Worm (Caenorhabditis elegans) whole organism, L3 larva: ENCODE measurements around the gene Y54G11A.14.
A peak's percentile ranks its signal among the peaks of the same experiment; 100 is the strongest.

Source experiments
- R02D3.7 ChIP-seq: fragments of 150-350 bp; optimal IDR thresholded peaks from 2 replicates; lab custom pipeline; 2014; ENCODE audit warnings: missing biosample characterization, missing genetic modification characterization
- ZK546.5 ChIP-seq: sonication (generic microtip); optimal IDR thresholded peaks from 2 replicates; lab custom pipeline; 2017; ENCODE audit warnings: missing biosample characterization, missing genetic modification characterization
- aly-2 ChIP-seq: fragments of 150-350 bp; optimal IDR thresholded peaks from 2 replicates; lab custom pipeline; 2014; ENCODE audit warnings: missing biosample characterization, missing genetic modification characterization
- ama-1 ChIP-seq: fragments of 150-350 bp; optimal IDR thresholded peaks from 2 replicates; lab custom pipeline; 2018
- ceh-16 ChIP-seq: sonication (generic microtip); optimal IDR thresholded peaks from 2 replicates; lab custom pipeline; 2017; ENCODE audit warnings: missing biosample characterization, missing genetic modification characterization
- ceh-28 ChIP-seq: fragments of 150-350 bp; optimal IDR thresholded peaks from 2 replicates; lab custom pipeline; 2014; ENCODE audit warnings: missing biosample characterization, missing genetic modification reagents, missing genetic modification characterization
- ceh-82 ChIP-seq: fragments of 150-350 bp; optimal IDR thresholded peaks from 2 replicates; lab custom pipeline; 2014; ENCODE audit warnings: missing biosample characterization, missing genetic modification characterization
- ceh-9 ChIP-seq: sonication (generic microtip); optimal IDR thresholded peaks from 2 replicates; lab custom pipeline; 2018; ENCODE audit warnings: missing biosample characterization, missing genetic modification characterization
- daf-12 ChIP-seq: fragments of 150-350 bp; optimal IDR thresholded peaks from 2 replicates; lab custom pipeline; 2014; ENCODE audit warnings: missing biosample characterization, missing genetic modification reagents, missing genetic modification characterization
- egl-27 ChIP-seq: sonication (generic microtip); optimal IDR thresholded peaks from 4 replicates; lab custom pipeline; 2017; ENCODE audit warnings: missing biosample characterization, missing genetic modification reagents, missing genetic modification characterization
- egl-5 ChIP-seq: fragments of 150-350 bp; optimal IDR thresholded peaks from 2 replicates; lab custom pipeline; 2017; ENCODE audit warnings: missing biosample characterization, missing genetic modification reagents, missing genetic modification characterization, inconsistent platforms
- elt-1 ChIP-seq: fragments of 150-350 bp; optimal IDR thresholded peaks from 2 replicates; lab custom pipeline; 2014; ENCODE audit warnings: missing biosample characterization, missing genetic modification characterization
- elt-2 ChIP-seq: sonication (generic microtip); optimal IDR thresholded peaks from 2 replicates; lab custom pipeline; 2016; ENCODE audit warnings: missing genetic modification reagents, mild to moderate bottlenecking, missing genetic modification characterization, missing compliant biosample characterization
- elt-3 ChIP-seq, 3 experiments: fragments of 150-350 bp in 1 of 3; sonication (generic microtip) in 2 of 3; optimal IDR thresholded peaks; 2 replicates in 2 of 3; 4 replicates in 1 of 3; lab custom pipeline; 2014 to 2017; ENCODE audit warnings: missing biosample characterization in 3 of 3, missing genetic modification characterization in 3 of 3
- eor-1 ChIP-seq, 2 experiments: fragments of 150-350 bp; optimal IDR thresholded peaks; 2 replicates each; lab custom pipeline; 2014 to 2018; ENCODE audit warnings: missing biosample characterization in 2 of 2, missing genetic modification characterization in 2 of 2
- fkh-10 ChIP-seq: sonication (generic microtip); optimal IDR thresholded peaks from 2 replicates; lab custom pipeline; 2017; ENCODE audit warnings: missing biosample characterization, missing genetic modification reagents, missing genetic modification characterization
- fkh-2 ChIP-seq: fragments of 150-350 bp; optimal IDR thresholded peaks from 2 replicates; lab custom pipeline; 2014; ENCODE audit warnings: missing biosample characterization, missing genetic modification reagents, missing genetic modification characterization
- fos-1 ChIP-seq: fragments of 150-350 bp; optimal IDR thresholded peaks from 2 replicates; lab custom pipeline; 2014; ENCODE audit warnings: missing biosample characterization, missing genetic modification characterization
- jun-1 ChIP-seq: fragments of 150-350 bp; optimal IDR thresholded peaks from 2 replicates; lab custom pipeline; 2014; ENCODE audit warnings: missing biosample characterization, missing genetic modification reagents, missing genetic modification characterization
- lin-15B ChIP-seq: fragments of 150-350 bp; optimal IDR thresholded peaks from 2 replicates; lab custom pipeline; 2014; ENCODE audit warnings: missing biosample characterization, missing genetic modification characterization
- lin-39 ChIP-seq: fragments of 150-350 bp; optimal IDR thresholded peaks from 2 replicates; lab custom pipeline; 2018; ENCODE audit warnings: missing biosample characterization, missing genetic modification reagents, missing genetic modification characterization
- mdl-1 ChIP-seq: fragments of 150-350 bp; optimal IDR thresholded peaks from 2 replicates; lab custom pipeline; 2014; ENCODE audit warnings: missing biosample characterization, missing genetic modification characterization
- mml-1 ChIP-seq: fragments of 150-350 bp; sonication (generic microtip); optimal IDR thresholded peaks from 3 replicates; lab custom pipeline; 2014; ENCODE audit warnings: missing biosample characterization, missing genetic modification characterization
- nfya-1 ChIP-seq: sonication (generic microtip); optimal IDR thresholded peaks from 2 replicates; lab custom pipeline; 2017; ENCODE audit warnings: missing genetic modification characterization, mild to moderate bottlenecking, missing compliant biosample characterization, antibody characterized with exemption, moderate library complexity; ENCODE audit not compliant: insufficient read depth
- nhr-11 ChIP-seq: fragments of 150-350 bp; optimal IDR thresholded peaks from 2 replicates; lab custom pipeline; 2014; ENCODE audit warnings: missing biosample characterization, missing genetic modification characterization
- nhr-12 ChIP-seq: fragments of 150-350 bp; optimal IDR thresholded peaks from 2 replicates; lab custom pipeline; 2014; ENCODE audit warnings: missing biosample characterization, missing genetic modification characterization
- nhr-23 ChIP-seq: fragments of 150-350 bp; optimal IDR thresholded peaks from 2 replicates; lab custom pipeline; 2014; ENCODE audit warnings: missing biosample characterization, missing genetic modification reagents, missing genetic modification characterization
- nhr-237 ChIP-seq: fragments of 150-350 bp; optimal IDR thresholded peaks from 2 replicates; lab custom pipeline; 2014; ENCODE audit warnings: missing biosample characterization, missing genetic modification characterization
- nhr-28 ChIP-seq: fragments of 150-350 bp; optimal IDR thresholded peaks from 2 replicates; lab custom pipeline; 2014; ENCODE audit warnings: missing biosample characterization, missing genetic modification characterization
- nhr-43 ChIP-seq: sonication (generic microtip); optimal IDR thresholded peaks from 2 replicates; lab custom pipeline; 2016; ENCODE audit warnings: mild to moderate bottlenecking, missing genetic modification characterization, missing compliant biosample characterization; ENCODE audit not compliant: poor library complexity, severe bottlenecking
- nhr-67 ChIP-seq: fragments of 150-350 bp; optimal IDR thresholded peaks from 2 replicates; lab custom pipeline; 2014; ENCODE audit warnings: missing biosample characterization, missing genetic modification characterization
- nhr-76 ChIP-seq: fragments of 150-350 bp; sonication (generic microtip); optimal IDR thresholded peaks from 5 replicates; lab custom pipeline; 2014; ENCODE audit warnings: missing biosample characterization, missing genetic modification characterization
- nhr-77 ChIP-seq: fragments of 150-350 bp; optimal IDR thresholded peaks from 2 replicates; lab custom pipeline; 2014; ENCODE audit warnings: missing biosample characterization, missing genetic modification characterization
- pha-4 ChIP-seq: fragments of 150-350 bp; optimal IDR thresholded peaks from 2 replicates; lab custom pipeline; 2014; ENCODE audit warnings: missing biosample characterization, missing genetic modification reagents, missing genetic modification characterization
- pqm-1 ChIP-seq: fragments of 150-350 bp; optimal IDR thresholded peaks from 2 replicates; lab custom pipeline; 2017; ENCODE audit warnings: missing biosample characterization, missing genetic modification characterization, inconsistent platforms
- sea-2 ChIP-seq: fragments of 150-350 bp; sonication (generic microtip); optimal IDR thresholded peaks from 4 replicates; lab custom pipeline; 2014; ENCODE audit warnings: missing biosample characterization, missing genetic modification reagents, missing genetic modification characterization
- skn-1 ChIP-seq: fragments of 150-350 bp; optimal IDR thresholded peaks from 2 replicates; lab custom pipeline; 2014; ENCODE audit warnings: missing biosample characterization, missing genetic modification characterization
- tbx-2 ChIP-seq: sonication (generic microtip); optimal IDR thresholded peaks from 2 replicates; lab custom pipeline; 2016; ENCODE audit warnings: mild to moderate bottlenecking, missing genetic modification characterization, missing compliant biosample characterization
- unc-39 ChIP-seq: sonication (generic microtip); optimal IDR thresholded peaks from 4 replicates; lab custom pipeline; 2017; ENCODE audit warnings: missing biosample characterization, missing genetic modification characterization
- unc-62 ChIP-seq: fragments of 150-350 bp; sonication (generic microtip); optimal IDR thresholded peaks from 4 replicates; lab custom pipeline; 2014; ENCODE audit warnings: missing biosample characterization, missing genetic modification reagents, missing genetic modification characterization
- zag-1 ChIP-seq: fragments of 150-350 bp; optimal IDR thresholded peaks from 2 replicates; lab custom pipeline; 2014; ENCODE audit warnings: missing biosample characterization, missing genetic modification characterization
- ztf-11 ChIP-seq: fragments of 150-350 bp; optimal IDR thresholded peaks from 2 replicates; lab custom pipeline; 2014; ENCODE audit warnings: missing biosample characterization, missing genetic modification characterization

Gene Y54G11A.14

ce11 chrII:14288968-14289367, 29.0 kb upstream of the Y54G11A.14 start, which contains the start of gene srh-42:
srh-42 (minus strand) TSS chrII:14289068.
- no peak for TF ChIP-seq zag-1 (tag; lab: Kevin White, UChicago)
- no peak for TF ChIP-seq pha-4 (tag; lab: Kevin White, UChicago)
- no peak for TF ChIP-seq fkh-10 (GFP tag; lab: Kevin White, UChicago)
- TF ChIP-seq sea-2: no peak
- TF ChIP-seq lin-39 (tag; lab: Kevin White, UChicago): no peak
- no peak for TF ChIP-seq unc-62 (GFP tag; lab: Kevin White, UChicago)
- TF ChIP-seq mdl-1: no peak
- TF ChIP-seq fos-1 (tag; lab: Kevin White, UChicago): no peak
- no peak for TF ChIP-seq nhr-67 (tag; lab: Kevin White, UChicago)
- no peak for TF ChIP-seq nhr-11 (tag; lab: Kevin White, UChicago)
- TF ChIP-seq nhr-77 (tag; lab: Kevin White, UChicago): no peak
- no peak for TF ChIP-seq tbx-2 (tag; lab: Kevin White, UChicago)
- no peak for TF ChIP-seq nhr-76 (tag; lab: Kevin White, UChicago)
- TF ChIP-seq skn-1 (tag; lab: Kevin White, UChicago): no peak
- TF ChIP-seq mml-1 (tag; lab: Kevin White, UChicago): no peak
- TF ChIP-seq ztf-11: no peak

ce11 chrII:14290846-14291245, 27.1 kb upstream of the Y54G11A.14 start:
- TF ChIP-seq skn-1 (tag; lab: Kevin White, UChicago) (peak; percentile 33), pqm-1 (tag; lab: Kevin White, UChicago) (peak; percentile 53), elt-2 (tag; lab: Kevin White, UChicago) (peak; percentile 29), nhr-237 (tag; lab: Kevin White, UChicago) (no peak), pha-4 (tag; lab: Kevin White, UChicago) (peak; percentile 81)

- TF ChIP-seq tbx-2 (tag; lab: Kevin White, UChicago) (no peak), nhr-11 (tag; lab: Kevin White, UChicago) (no peak), ceh-28 (tag; lab: Kevin White, UChicago) (no peak), nfya-1 (tag; lab: Kevin White, UChicago) (no peak), pha-4 (tag; lab: Kevin White, UChicago) (peak; percentile 40)
Measured at ce11 chrII:14292519-14292918, 25.4 kb upstream of the Y54G11A.14 start, which contains the start of gene Y54G11A.4. Y54G11A.4 (plus strand) TSS chrII:14292819.

- no peak for TF ChIP-seq daf-12 (tag; lab: Kevin White, UChicago)
- no peak for TF ChIP-seq ceh-28 (tag; lab: Kevin White, UChicago)
- TF ChIP-seq lin-15B (tag; lab: Kevin White, UChicago): no peak
- TF ChIP-seq elt-2 (tag; lab: Kevin White, UChicago): no peak
- TF ChIP-seq ceh-9 (tag; lab: Kevin White, UChicago): no peak
- TF ChIP-seq R02D3.7 (tag; lab: Kevin White, UChicago): no peak
- TF ChIP-seq ceh-16 (tag; lab: Kevin White, UChicago): no peak
- no peak for TF ChIP-seq zag-1 (tag; lab: Kevin White, UChicago)
Measured at ce11 chrII:14294390-14294789, 23.6 kb upstream of the Y54G11A.14 start.

- no peak for TF ChIP-seq tbx-2 (tag; lab: Kevin White, UChicago)
- peak; percentile 63 for TF ChIP-seq jun-1 (tag; lab: Kevin White, UChicago)
- TF ChIP-seq nhr-23: peak; percentile 47
- TF ChIP-seq ceh-28 (tag; lab: Kevin White, UChicago): peak; percentile 23
- TF ChIP-seq aly-2 (tag; lab: Kevin White, UChicago): no peak
- no peak for TF ChIP-seq elt-3 (tag; optimal IDR thresholded peaks at IDR 0.05; lab: Kevin White, UChicago)
- TF ChIP-seq zag-1 (tag; lab: Kevin White, UChicago): no peak
- peak; percentile 24 for TF ChIP-seq egl-5 (tag; lab: Kevin White, UChicago)
- TF ChIP-seq mml-1 (tag; lab: Kevin White, UChicago): no peak
- TF ChIP-seq nhr-43 (tag; lab: Kevin White, UChicago): peak; percentile 47
- no peak for TF ChIP-seq ceh-9 (tag; lab: Kevin White, UChicago)
- TF ChIP-seq nhr-76 (tag; lab: Kevin White, UChicago): no peak
- TF ChIP-seq fos-1 (tag; lab: Kevin White, UChicago): no peak
- TF ChIP-seq unc-39 (tag; lab: Kevin White, UChicago): no peak
- no peak for TF ChIP-seq unc-62 (GFP tag; lab: Kevin White, UChicago)
- no peak for TF ChIP-seq ceh-16 (tag; lab: Kevin White, UChicago)
- no peak for TF ChIP-seq lin-39 (tag; lab: Kevin White, UChicago)
- TF ChIP-seq mdl-1: peak; percentile 90
- TF ChIP-seq ZK546.5: no peak
- no peak for TF ChIP-seq nhr-12 (tag; lab: Kevin White, UChicago)
- TF ChIP-seq ceh-82 (tag; lab: Kevin White, UChicago): no peak
- TF ChIP-seq nhr-77 (tag; lab: Kevin White, UChicago): no peak
- no peak for TF ChIP-seq R02D3.7 (tag; lab: Kevin White, UChicago)
- TF ChIP-seq elt-1 (tag; lab: Kevin White, UChicago): no peak
- no peak for TF ChIP-seq fkh-2 (tag; lab: Kevin White, UChicago)
- TF ChIP-seq nhr-28 (tag; lab: Kevin White, UChicago): no peak
- TF ChIP-seq ama-1 (lab: Kevin White, UChicago): no peak
- no peak for TF ChIP-seq nhr-11 (tag; lab: Kevin White, UChicago)
- TF ChIP-seq eor-1 (tag; optimal IDR thresholded peaks at IDR 0.05; lab: Kevin White, UChicago): no peak
- TF ChIP-seq egl-27 (tag; lab: Kevin White, UChicago): no peak
- no peak for TF ChIP-seq daf-12 (tag; lab: Kevin White, UChicago)
Measured at ce11 chrII:14296320-14296719, 21.6 kb upstream of the Y54G11A.14 start.
